Worm (Caenorhabditis elegans): ENCODE results near the gene F41B4.2.

The F41B4.2 gene

DNA sequence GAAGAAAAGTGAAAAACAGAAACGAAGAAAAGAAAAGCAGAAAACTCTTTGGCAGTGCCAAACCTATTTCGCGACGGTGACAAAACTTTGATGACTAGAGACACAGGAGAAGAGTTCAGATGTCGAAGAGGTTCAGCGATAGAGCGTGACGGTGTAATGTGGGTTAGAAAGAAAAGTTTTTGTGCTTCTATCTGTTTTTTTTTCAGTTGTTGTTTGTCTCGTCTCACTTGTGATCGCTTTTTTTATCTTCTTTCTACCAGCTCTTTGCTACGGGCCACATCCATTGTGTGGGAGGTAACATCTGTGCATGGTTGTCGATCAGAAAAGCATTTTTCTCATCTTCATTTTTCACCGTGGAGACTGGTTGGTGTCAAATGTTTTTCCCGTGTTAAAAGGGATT is 9.2 kb downstream of the F41B4.2 start, which contains the start of gene F41B4.1:
F41B4.1 (minus strand) TSS at position 23 of the 400 bp plus-strand sequence.
- TF ChIP-seq ceh-40 (GFP tag; IDR thresholded peaks at IDR 0.05) (no peak), rec-8 (tag; optimal IDR thresholded peaks at IDR 0.05) (no peak), K12H6.12 (tag; optimal IDR thresholded peaks at IDR 0.05) (peak; percentile 7), B0261.1 (tag; optimal IDR thresholded peaks at IDR 0.05) (no peak), lsy-27 (tag; optimal IDR thresholded peaks at IDR 0.05; ENCODE audit: borderline replicate concordance, insufficient read depth) (no peak), ztf-18 (tag; optimal IDR thresholded peaks at IDR 0.05) (no peak), ets-4 (GFP tag; optimal IDR thresholded peaks at IDR 0.05) (no peak), snpc-4 (GFP tag; optimal IDR thresholded peaks at IDR 0.05) (no peak), snpc-4 (tag; optimal IDR thresholded peaks at IDR 0.05) (no peak), egrh-3 (GFP tag; IDR thresholded peaks at IDR 0.05) (no peak)

DNA sequence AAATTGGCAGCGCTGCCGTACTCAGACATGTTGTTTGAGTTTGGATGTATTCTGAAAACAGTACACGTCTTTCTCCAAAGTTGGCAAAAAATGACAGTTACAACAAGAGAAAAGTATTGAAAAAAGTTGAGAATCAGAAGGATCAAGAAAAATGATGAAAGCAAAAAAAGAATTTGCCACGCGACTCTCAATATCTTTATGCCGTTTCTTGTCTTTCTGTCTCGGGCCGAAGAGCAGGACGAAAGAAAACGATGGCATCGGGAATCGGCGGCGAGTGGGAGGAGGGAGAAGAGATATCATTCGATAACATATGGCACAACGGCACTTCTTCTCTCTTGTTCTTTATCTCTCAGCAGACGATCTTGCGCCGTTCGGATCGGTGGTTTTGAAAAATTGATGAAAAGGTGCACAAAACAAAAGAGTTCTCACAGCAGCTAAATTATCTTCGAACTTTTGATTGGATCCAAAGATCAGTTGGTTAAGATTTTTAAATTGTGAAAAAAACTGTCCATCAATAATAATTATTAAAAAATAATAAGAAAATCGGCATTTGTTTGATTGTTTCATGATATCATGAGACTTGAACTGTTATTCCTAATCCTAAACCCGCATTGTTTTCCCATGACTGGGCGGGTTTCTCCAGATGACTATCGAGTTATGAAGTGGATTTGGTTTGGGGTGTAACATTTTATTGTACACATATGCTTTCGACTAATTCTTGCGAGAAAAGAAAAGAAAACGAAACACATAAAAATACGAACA is 11.7 kb downstream of the F41B4.2 start, which contains the start of gene gei-15:
gei-15 (minus strand) TSS at position 51 of the 762 bp plus-strand sequence.
- TF ChIP-seq Y56A3A.18 (GFP tag; IDR thresholded peaks at IDR 0.05) = no peak
- 0 out of 2 replicates have a peak, but pooled peaks have one; percentile 37 for TF ChIP-seq zfh-2 (GFP tag; conservative IDR thresholded peaks at IDR 0.05)

DNA sequence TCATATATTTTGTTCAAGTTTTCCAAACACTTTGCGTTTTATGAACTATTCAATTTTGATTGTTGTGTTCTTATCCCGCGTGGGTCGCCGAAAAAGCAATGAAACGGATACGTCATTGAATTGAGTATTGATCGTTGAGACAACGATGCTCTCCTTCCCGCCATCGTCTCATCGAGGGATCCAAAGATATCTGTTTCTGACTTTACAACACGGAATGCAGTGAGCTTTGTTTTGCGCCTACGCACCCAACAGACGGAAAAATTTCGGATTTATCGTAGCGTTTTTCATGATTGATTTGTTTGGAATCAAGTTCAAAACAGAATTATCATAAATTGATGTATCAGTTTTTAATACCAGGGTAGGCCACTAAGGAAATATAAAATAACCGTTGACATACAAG is 12.5 kb downstream of the F41B4.2 start:
- no peak for TF ChIP-seq F55B11.4 (tag; optimal IDR thresholded peaks at IDR 0.05; ENCODE audit: borderline replicate concordance, insufficient read depth)
- TF ChIP-seq egl-44 (GFP tag; IDR thresholded peaks at IDR 0.05) = no peak
- TF ChIP-seq snpc-4 (GFP tag; optimal IDR thresholded peaks at IDR 0.05) = no peak
- TF ChIP-seq snpc-4 (tag; optimal IDR thresholded peaks at IDR 0.05) = no peak
- no peak for TF ChIP-seq lsl-1 (GFP tag; optimal IDR thresholded peaks at IDR 0.05)
- TF ChIP-seq madf-3 (GFP tag; IDR thresholded peaks at IDR 0.05) = no peak
- TF ChIP-seq B0019.2 (GFP tag; conservative IDR thresholded peaks at IDR 0.05) = no peak
- TF ChIP-seq madf-10 (tag; optimal IDR thresholded peaks at IDR 0.05) = no peak
- TF ChIP-seq madf-6 (GFP tag; IDR thresholded peaks at IDR 0.05) = no peak
- TF ChIP-seq F52B5.7 (tag; optimal IDR thresholded peaks at IDR 0.05) = no peak
- TF ChIP-seq egrh-3 (GFP tag; IDR thresholded peaks at IDR 0.05) = no peak
- TF ChIP-seq nhr-120 (GFP tag; IDR thresholded peaks at IDR 0.05) = no peak
- no peak for TF ChIP-seq madf-8 (GFP tag; conservative IDR thresholded peaks at IDR 0.05)
- no peak for TF ChIP-seq bed-2 (GFP tag; IDR thresholded peaks at IDR 0.05)
- no peak for TF ChIP-seq Y53F4B.3 (GFP tag; IDR thresholded peaks at IDR 0.05)
- TF ChIP-seq nhr-179 (tag; optimal IDR thresholded peaks at IDR 0.05) = no peak
- TF ChIP-seq F37B4.10 (GFP tag; IDR thresholded peaks at IDR 0.05) = no peak
- TF ChIP-seq snpc-1.3 (tag; optimal IDR thresholded peaks at IDR 0.05; ENCODE audit: insufficient read depth) = no peak
- no peak for TF ChIP-seq mel-28 (tag; optimal IDR thresholded peaks at IDR 0.05; ENCODE audit: borderline replicate concordance)
- TF ChIP-seq nhr-90 (tag; optimal IDR thresholded peaks at IDR 0.05) = no peak
- no peak for TF ChIP-seq let-526 (GFP tag; IDR thresholded peaks at IDR 0.05)

DNA sequence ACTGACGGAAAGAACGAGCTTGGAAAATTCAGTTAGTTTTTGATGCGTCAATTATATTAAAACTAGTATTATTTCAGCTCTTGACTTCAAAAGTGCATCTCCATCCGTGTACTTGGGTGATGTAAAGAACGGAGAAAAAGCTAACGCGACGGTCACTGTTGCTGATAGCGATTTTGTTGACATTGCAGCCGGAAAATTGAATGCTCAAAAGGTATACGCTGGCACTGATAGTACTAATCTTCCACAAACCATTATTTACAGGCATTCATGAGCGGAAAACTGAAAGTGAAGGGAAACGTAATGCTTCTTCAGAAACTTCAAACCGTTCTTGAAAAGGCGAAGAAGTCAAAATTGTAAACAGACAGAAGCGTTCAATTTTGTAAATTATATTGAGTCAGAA is 15.4 kb downstream of the F41B4.2 start:
- TF ChIP-seq nhr-80 (tag; optimal IDR thresholded peaks at IDR 0.05) (peak; percentile 52), ekl-4 (GFP tag; IDR thresholded peaks at IDR 0.05) (no peak)
